Fruit fly (Drosophila melanogaster): ENCODE data around the gene CG4461.

dm6 chr3L:9421621-9422020 is 46.4 kb downstream of the CG4461 start:
- TF ChIP-seq psq (optimal IDR thresholded peaks at IDR 0.05) (no peak), pan (optimal IDR thresholded peaks at IDR 0.05) (no peak), Dll (optimal IDR thresholded peaks at IDR 0.05) (no peak), usp (GFP tag; optimal IDR thresholded peaks at IDR 0.05) (no peak)

All from whole organism.